Fruit fly (Drosophila melanogaster) whole organism, embryonic: Measurements from ENCODE around the gene UQCR-11.
A peak's percentile ranks its signal among the peaks of the same experiment; 100 is the strongest.

Source experiments
- Antp ChIP-seq: fragments of 200-800 bp; sonication (Bioruptor generic); optimal IDR thresholded peaks from 3 replicates; lab custom pipeline; 2016; ENCODE audit warnings: missing biosample characterization, missing genetic modification characterization
- Bdp1 ChIP-seq: fragments of 200-800 bp; sonication (Bioruptor generic); optimal IDR thresholded peaks from 3 replicates; lab custom pipeline; 2016; ENCODE audit warnings: missing biosample characterization, missing genetic modification characterization
- BtbVII ChIP-seq: fragments of 200-800 bp; sonication (Bioruptor generic); optimal IDR thresholded peaks from 3 replicates; lab custom pipeline; 2017; ENCODE audit warnings: missing biosample characterization, mild to moderate bottlenecking, missing genetic modification characterization
- CG10321 ChIP-seq: fragments of 200-800 bp; sonication (Bioruptor generic); IDR thresholded peaks from 2 replicates; pipeline ENCODE4 v1.3.6; 2022; ENCODE audit warnings: missing biosample characterization, missing genetic modification characterization
- CG11560 ChIP-seq: fragments of 200-800 bp; sonication (Bioruptor generic); IDR thresholded peaks from 3 replicates; pipeline ENCODE4 v1.3.6; 2022; ENCODE audit warnings: missing biosample characterization, missing genetic modification characterization
- CG14050 ChIP-seq: fragments of 200-800 bp; sonication (Bioruptor generic); IDR thresholded peaks from 3 replicates; pipeline ENCODE4 v1.3.6; 2022; ENCODE audit warnings: missing biosample characterization, missing genetic modification characterization
- CG1647 ChIP-seq: fragments of 200-800 bp; sonication (Bioruptor generic); optimal IDR thresholded peaks from 3 replicates; lab custom pipeline; 2016; ENCODE audit warnings: missing biosample characterization, missing genetic modification characterization
- CG17328 ChIP-seq: fragments of 200-800 bp; sonication (Bioruptor generic); IDR thresholded peaks from 2 replicates; pipeline ENCODE4 v1.3.6; 2022; ENCODE audit warnings: missing biosample characterization, missing genetic modification characterization
- CG17829 ChIP-seq: fragments of 200-800 bp; optimal IDR thresholded peaks from 2 replicates; lab custom pipeline; 2019; ENCODE audit warnings: missing biosample characterization, mild to moderate bottlenecking, missing genetic modification characterization, moderate library complexity
- CG1792 ChIP-seq: fragments of 200-800 bp; sonication (Bioruptor generic); optimal IDR thresholded peaks from 2 replicates; lab custom pipeline; 2016; ENCODE audit warnings: missing biosample characterization, missing genetic modification characterization
- CG2202 ChIP-seq: fragments of 200-800 bp; sonication (Bioruptor generic); optimal IDR thresholded peaks from 2 replicates; lab custom pipeline; 2018; ENCODE audit warnings: missing biosample characterization, mild to moderate bottlenecking, missing genetic modification characterization
- CG33213 ChIP-seq: fragments of 200-800 bp; sonication (Bioruptor generic); optimal IDR thresholded peaks from 3 replicates; lab custom pipeline; 2016; ENCODE audit warnings: missing biosample characterization, missing genetic modification characterization
- CG3847 ChIP-seq: fragments of 200-800 bp; sonication (Bioruptor generic); IDR thresholded peaks from 2 replicates; pipeline ENCODE4 v1.3.6; 2022; ENCODE audit warnings: missing biosample characterization, missing genetic modification characterization
- CG4854 ChIP-seq: fragments of 200-800 bp; sonication (Bioruptor generic); optimal IDR thresholded peaks from 2 replicates; lab custom pipeline; 2016; ENCODE audit warnings: missing biosample characterization, missing genetic modification characterization, inconsistent platforms
- CG5180 ChIP-seq: fragments of 200-800 bp; sonication (Bioruptor generic); optimal IDR thresholded peaks from 3 replicates; lab custom pipeline; 2017; ENCODE audit warnings: missing biosample characterization, missing genetic modification characterization, mild to moderate bottlenecking, moderate library complexity, missing genetic modification reagents
- CG8290 ChIP-seq, 3 experiments: fragments of 200-800 bp; sonication (Bioruptor generic); optimal IDR thresholded peaks; 2 replicates each; lab custom pipeline; 2016 to 2019; ENCODE audit warnings: missing biosample characterization in 3 of 3, missing genetic modification characterization in 3 of 3, mild to moderate bottlenecking in 2 of 3, moderate library complexity in 1 of 3
- CG8359 ChIP-seq: fragments of 200-800 bp; sonication (Bioruptor generic); optimal IDR thresholded peaks from 2 replicates; lab custom pipeline; 2017; ENCODE audit warnings: missing biosample characterization, mild to moderate bottlenecking, missing genetic modification characterization, borderline replicate concordance
- CG8478 ChIP-seq: fragments of >200 bp; optimal IDR thresholded peaks from 2 replicates; lab custom pipeline; 2018
- CG8944 ChIP-seq: fragments of 200-800 bp; sonication (Bioruptor generic); optimal IDR thresholded peaks from 3 replicates; lab custom pipeline; 2016; ENCODE audit warnings: missing biosample characterization, missing genetic modification characterization
- Eip74EF ChIP-seq, 2 experiments: fragments of 200-800 bp in 1 of 2; fragments of >200 bp in 1 of 2; sonication (Bioruptor generic) in 1 of 2; optimal IDR thresholded peaks; 2 replicates each; lab custom pipeline; 2017 to 2019; ENCODE audit warnings: missing biosample characterization in 2 of 2, missing genetic modification characterization in 2 of 2, mild to moderate bottlenecking in 1 of 2, moderate library complexity in 1 of 2
- H2.0 ChIP-seq: fragments of 200-800 bp; sonication (Bioruptor generic); IDR thresholded peaks from 2 replicates; pipeline ENCODE4 v1.3.6; 2022; ENCODE audit warnings: missing biosample characterization, missing genetic modification characterization
- HHEX ChIP-seq: fragments of 200-800 bp; sonication (Bioruptor generic); optimal IDR thresholded peaks from 3 replicates; lab custom pipeline; 2017; ENCODE audit warnings: missing biosample characterization, mild to moderate bottlenecking, missing genetic modification characterization, missing genetic modification reagents
- HmgZ ChIP-seq: fragments of 200-800 bp; sonication (Bioruptor generic); optimal IDR thresholded peaks from 2 replicates; lab custom pipeline; 2018; ENCODE audit warnings: missing biosample characterization, mild to moderate bottlenecking, missing genetic modification characterization
- Hr39 ChIP-seq: fragments of >200 bp; optimal IDR thresholded peaks from 2 replicates; lab custom pipeline; 2017
- Lhr ChIP-seq: fragments of 200-800 bp; sonication (Bioruptor generic); optimal IDR thresholded peaks from 3 replicates; lab custom pipeline; 2017; ENCODE audit warnings: mild to moderate bottlenecking, missing biosample characterization, missing genetic modification reagents, missing genetic modification characterization
- Opbp ChIP-seq: fragments of 200-800 bp; sonication (Bioruptor generic); IDR thresholded peaks from 3 replicates; pipeline ENCODE4 v1.3.6; 2022; ENCODE audit warnings: missing biosample characterization, missing genetic modification characterization; ENCODE audit not compliant: partially characterized antibody
- Ptx1 ChIP-seq: fragments of 200-800 bp; sonication (Bioruptor generic); IDR thresholded peaks from 2 replicates; pipeline ENCODE4 v1.3.6; 2022; ENCODE audit warnings: missing biosample characterization, missing genetic modification characterization
- Rx ChIP-seq: fragments of 200-800 bp; sonication (Bioruptor generic); IDR thresholded peaks from 2 replicates; pipeline ENCODE4 v1.3.6; 2022; ENCODE audit warnings: missing biosample characterization, missing genetic modification characterization
- amos ChIP-seq: fragments of 200-800 bp; sonication (Bioruptor generic); IDR thresholded peaks from 2 replicates; pipeline ENCODE4 v1.3.6; 2022; ENCODE audit warnings: missing biosample characterization, missing genetic modification characterization; ENCODE audit not compliant: partially characterized antibody
- ap ChIP-seq: fragments of 200-800 bp; sonication (Bioruptor generic); IDR thresholded peaks from 2 replicates; pipeline ENCODE4 v1.3.6; 2022; ENCODE audit warnings: missing biosample characterization, missing genetic modification characterization
- bbx ChIP-seq: fragments of 200-800 bp; sonication (Bioruptor generic); IDR thresholded peaks from 2 replicates; pipeline ENCODE4 v1.3.6; 2022; ENCODE audit warnings: missing biosample characterization, missing genetic modification characterization; ENCODE audit not compliant: partially characterized antibody
- bsh ChIP-seq, 2 experiments: fragments of 200-800 bp; sonication (Bioruptor generic); optimal IDR thresholded peaks; 2 replicates each; lab custom pipeline; 2017 to 2018; ENCODE audit warnings: mild to moderate bottlenecking in 2 of 2, missing biosample characterization in 2 of 2, missing genetic modification characterization in 2 of 2, moderate library complexity in 1 of 2
- btn ChIP-seq: fragments of 200-800 bp; sonication (Bioruptor generic); optimal IDR thresholded peaks from 2 replicates; lab custom pipeline; 2016; ENCODE audit warnings: missing biosample characterization, missing genetic modification characterization
- cad ChIP-seq: fragments of >200 bp; optimal IDR thresholded peaks from 2 replicates; lab custom pipeline; 2017; ENCODE audit warnings: missing biosample characterization, missing genetic modification characterization
- croc ChIP-seq: fragments of 200-800 bp; sonication (Bioruptor generic); conservative IDR thresholded peaks from 3 replicates; pipeline ENCODE4 v1.3.6; 2022; ENCODE audit warnings: missing biosample characterization, missing genetic modification characterization
- dm ChIP-seq: fragments of 200-800 bp; sonication (Bioruptor generic); optimal IDR thresholded peaks from 3 replicates; lab custom pipeline; 2016; ENCODE audit warnings: missing biosample characterization, missing genetic modification characterization
- dpn ChIP-seq, 2 experiments: fragments of 200-800 bp; sonication (Bioruptor generic); optimal IDR thresholded peaks; 3 replicates each; lab custom pipeline; 2016; ENCODE audit warnings: missing biosample characterization in 2 of 2, missing genetic modification characterization in 2 of 2
- ewg ChIP-seq: fragments of 200-800 bp; sonication (Bioruptor generic); optimal IDR thresholded peaks from 3 replicates; lab custom pipeline; 2017; ENCODE audit warnings: mild to moderate bottlenecking, missing biosample characterization, missing genetic modification reagents, missing genetic modification characterization
- gfzf ChIP-seq: fragments of 200-800 bp; sonication (Bioruptor generic); optimal IDR thresholded peaks from 2 replicates; lab custom pipeline; 2016; ENCODE audit warnings: missing biosample characterization, mild to moderate bottlenecking, missing genetic modification characterization, moderate library complexity
- grau ChIP-seq: fragments of 200-800 bp; optimal IDR thresholded peaks from 3 replicates; lab custom pipeline; 2019; ENCODE audit warnings: missing biosample characterization, mild to moderate bottlenecking, missing genetic modification characterization, moderate library complexity
- kni ChIP-seq: fragments of 200-800 bp; sonication (Bioruptor generic); optimal IDR thresholded peaks from 3 replicates; lab custom pipeline; 2017; ENCODE audit warnings: mild to moderate bottlenecking, missing biosample characterization, missing genetic modification reagents, missing genetic modification characterization
- maf-S ChIP-seq: fragments of 200-800 bp; sonication (Bioruptor generic); optimal IDR thresholded peaks from 2 replicates; lab custom pipeline; 2016; ENCODE audit warnings: missing biosample characterization, missing genetic modification characterization
- pum ChIP-seq: fragments of 200-800 bp; sonication (Bioruptor generic); optimal IDR thresholded peaks from 2 replicates; lab custom pipeline; 2016; ENCODE audit warnings: missing biosample characterization, missing genetic modification characterization
- shn ChIP-seq: fragments of 200-800 bp; sonication (Bioruptor generic); optimal IDR thresholded peaks from 3 replicates; lab custom pipeline; 2016; ENCODE audit warnings: missing biosample characterization, missing genetic modification characterization
- tap ChIP-seq: fragments of 200-800 bp; optimal IDR thresholded peaks from 3 replicates; lab custom pipeline; 2019; ENCODE audit warnings: missing biosample characterization, mild to moderate bottlenecking, missing genetic modification characterization, moderate library complexity
- unpg ChIP-seq: fragments of 200-800 bp; sonication (Bioruptor generic); optimal IDR thresholded peaks from 3 replicates; lab custom pipeline; 2018; ENCODE audit warnings: missing biosample characterization, mild to moderate bottlenecking, missing genetic modification characterization, moderate library complexity
- z ChIP-seq: fragments of 200-800 bp; sonication (Bioruptor generic); IDR thresholded peaks from 3 replicates; pipeline ENCODE4 v1.3.6; 2022; ENCODE audit warnings: missing biosample characterization, missing genetic modification characterization
- zen ChIP-seq: fragments of 200-800 bp; sonication (Bioruptor generic); optimal IDR thresholded peaks from 3 replicates; lab custom pipeline; 2018; ENCODE audit warnings: missing biosample characterization, mild to moderate bottlenecking, missing genetic modification characterization, moderate library complexity
- zf30C ChIP-seq: fragments of 200-800 bp; sonication (Bioruptor generic); optimal IDR thresholded peaks from 3 replicates; lab custom pipeline; 2018; ENCODE audit warnings: missing biosample characterization, mild to moderate bottlenecking, missing genetic modification characterization
- zfh1 ChIP-seq: fragments of 200-800 bp; sonication (Bioruptor generic); IDR thresholded peaks from 3 replicates; pipeline ENCODE4 v1.3.6; 2022; ENCODE audit warnings: missing biosample characterization, missing genetic modification characterization

UQCR-11 gene

DNA sequence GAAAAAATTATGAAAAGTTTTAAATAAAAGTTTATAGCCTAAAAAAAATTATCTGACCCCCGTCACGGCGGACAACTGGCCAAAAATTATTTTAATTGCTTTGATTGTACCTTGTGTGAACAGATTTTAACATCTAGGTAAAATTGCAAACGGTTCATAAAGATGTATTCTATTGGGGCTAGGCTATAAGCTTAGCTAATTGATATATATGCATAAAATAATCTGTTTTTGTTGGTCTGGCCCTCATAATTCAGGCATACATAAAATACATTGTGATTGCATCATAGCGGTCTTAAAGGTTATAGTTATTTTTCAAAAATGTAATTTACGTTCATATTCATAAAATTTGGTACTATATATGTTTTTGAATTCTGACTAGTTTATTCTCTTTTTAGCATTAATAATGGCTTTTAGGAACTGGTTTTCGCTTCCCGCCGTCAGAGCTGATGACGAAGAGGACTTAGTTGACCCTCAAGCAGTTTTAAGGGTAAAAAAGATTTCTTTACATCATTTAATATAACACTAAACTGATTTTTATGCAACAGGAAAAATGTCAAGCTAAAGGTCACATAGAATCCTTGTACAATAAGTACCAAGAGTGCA lies at the start of gene UQCR-11 (continued):
- TF ChIP-seq dpn (GFP tag; optimal IDR thresholded peaks at IDR 0.05; lab: Kevin White, UChicago) (no peak), cad (GFP tag; lab: Kevin White, UChicago) (no peak), ap (GFP tag; lab: Robert Waterston, UW) (no peak), z (GFP tag; lab: Robert Waterston, UW) (no peak), HHEX (no peak), CG17328 (no peak), Bdp1 (no peak), CG2202 (tag; lab: Kevin White, UChicago) (no peak), kni (GFP tag; lab: Kevin White, UChicago) (no peak), btn (GFP tag; lab: Kevin White, UChicago) (no peak), maf-S (GFP tag; lab: Kevin White, UChicago) (no peak), zen (peak; percentile 51), CG4854 (GFP tag; lab: Kevin White, UChicago) (no peak), CG1792 (no peak), CG1647 (GFP tag; lab: Kevin White, UChicago) (no peak), grau (no peak), Antp (GFP tag; lab: Kevin White, UChicago) (no peak), tap (tag; lab: Kevin White, UChicago) (no peak), bbx (GFP tag; lab: Robert Waterston, UW) (no peak), CG5180 (no peak), CG33213 (GFP tag; lab: Kevin White, UChicago) (peak; percentile 55), croc (GFP tag; lab: Robert Waterston, UW) (no peak; the same call in 2 of the 3 replicates), zf30C (no peak), Eip74EF (GFP tag; optimal IDR thresholded peaks at IDR 0.05; lab: Kevin White, UChicago) (peak in 1 of 2 experiments; percentile 3), CG8944 (no peak), HmgZ (tag; lab: Kevin White, UChicago) (no peak), amos (no peak), CG8359 (GFP tag; lab: Kevin White, UChicago) (no peak), CG8290 (GFP tag; optimal IDR thresholded peaks at IDR 0.05; lab: Kevin White, UChicago) (peak; percentile 62), CG8290 (tag; optimal IDR thresholded peaks at IDR 0.05; lab: Kevin White, UChicago) (peak in 1 of 2 experiments; percentile 51), BtbVII (no peak), CG17829 (no peak), CG8478 (lab: Kevin White, UChicago) (no peak), Lhr (GFP tag; lab: Kevin White, UChicago) (peak; percentile 69), Hr39 (no peak), unpg (GFP tag; lab: Kevin White, UChicago) (no peak), ewg (GFP tag; lab: Kevin White, UChicago) (no peak), dm (GFP tag; lab: Kevin White, UChicago) (no peak), Opbp (GFP tag; lab: Robert Waterston, UW) (no peak), bsh (GFP tag; optimal IDR thresholded peaks at IDR 0.05; lab: Kevin White, UChicago) (no peak), pum (GFP tag; lab: Kevin White, UChicago) (no peak), gfzf (GFP tag; lab: Kevin White, UChicago) (peak; percentile 34), CG3847 (GFP tag; lab: Robert Waterston, UW) (peak; percentile 35; the same call in 1 of the 2 replicates), H2.0 (GFP tag; lab: Robert Waterston, UW) (no peak), CG14050 (GFP tag; lab: Robert Waterston, UW) (no peak), zfh1 (GFP tag; lab: Robert Waterston, UW) (no peak), Ptx1 (GFP tag; lab: Robert Waterston, UW) (no peak), Rx (GFP tag; lab: Robert Waterston, UW) (0 out of 2 replicates have a peak, but pooled peaks have one; percentile 31), shn (GFP tag; lab: Kevin White, UChicago) (no peak), CG11560 (no peak), CG10321 (GFP tag; lab: Robert Waterston, UW) (no peak)
